Fruit fly (Drosophila melanogaster): ENCODE results near the gene Gmppb.

dm6 chr3R:4858508-4859275 lies 47.4 kb downstream of the Gmppb start:
- TF ChIP-seq Crg-1 (GFP tag; optimal IDR thresholded peaks at IDR 0.05) (no peak), pad (GFP tag; optimal IDR thresholded peaks at IDR 0.05) (no peak), kay (GFP tag; ENCODE audit: borderline replicate concordance) (no peak), Clk (GFP tag; optimal IDR thresholded peaks at IDR 0.05) (no peak), cnc (optimal IDR thresholded peaks at IDR 0.05) (no peak), bab1 (GFP tag; optimal IDR thresholded peaks at IDR 0.05) (no peak), toe (GFP tag; optimal IDR thresholded peaks at IDR 0.05) (no peak), CG33017 (tag; optimal IDR thresholded peaks at IDR 0.05) (no peak), CG7101 (tag; optimal IDR thresholded peaks at IDR 0.05) (no peak), Hr96 (GFP tag; optimal IDR thresholded peaks at IDR 0.05) (no peak), ovo (GFP tag; optimal IDR thresholded peaks at IDR 0.05) (no peak)
